Fruit fly (Drosophila melanogaster) Kc167 (cell line): Measurements from ENCODE around the gene Jon65Ai.

ENCODE experiments used
- Myc ChIP-seq: fragments of >200 bp; optimal IDR thresholded peaks from 2 replicates; lab custom pipeline; 2017; ENCODE audit warnings: missing external identifiers
- Sin3A ChIP-seq: fragments of >200 bp; optimal IDR thresholded peaks from 2 replicates; lab custom pipeline; 2018; ENCODE audit warnings: missing external identifiers
- insv ChIP-seq: fragments of >200 bp; optimal IDR thresholded peaks from 3 replicates; lab custom pipeline; 2018; ENCODE audit warnings: missing external identifiers
- psq ChIP-seq: fragments of >200 bp; optimal IDR thresholded peaks from 2 replicates; lab custom pipeline; 2017; ENCODE audit warnings: missing external identifiers
- ttk ChIP-seq: sonication (Bioruptor generic); optimal IDR thresholded peaks from 2 replicates; lab custom pipeline; 2017; ENCODE audit warnings: missing external identifiers

- TF ChIP-seq Sin3A (lab: Kevin White, UChicago) (no peak), Myc (lab: Kevin White, UChicago) (no peak), insv (lab: Kevin White, UChicago) (no peak), psq (lab: Kevin White, UChicago) (no peak), ttk (no peak)
Observed at dm6 chr3L:6054803-6055202, 560 bp upstream of the Jon65Ai start, which contains the start of gene tant.
